Worm (Caenorhabditis elegans) whole organism, L3 larva: ENCODE data around the gene K01A6.6.

Experiments used
- R02D3.7 ChIP-seq: fragments of 150-350 bp; optimal IDR thresholded peaks from 2 replicates; lab custom pipeline; 2014; ENCODE audit warnings: missing biosample characterization, missing genetic modification characterization
- ama-1 ChIP-seq: fragments of 150-350 bp; optimal IDR thresholded peaks from 2 replicates; lab custom pipeline; 2018
- lin-39 ChIP-seq: fragments of 150-350 bp; optimal IDR thresholded peaks from 2 replicates; lab custom pipeline; 2018; ENCODE audit warnings: missing biosample characterization, missing genetic modification reagents, missing genetic modification characterization
- lsy-12 ChIP-seq: sonication (generic microtip); optimal IDR thresholded peaks from 2 replicates; lab custom pipeline; 2016; ENCODE audit warnings: mild to moderate bottlenecking, missing genetic modification characterization, missing compliant biosample characterization
- nhr-11 ChIP-seq: fragments of 150-350 bp; optimal IDR thresholded peaks from 2 replicates; lab custom pipeline; 2014; ENCODE audit warnings: missing biosample characterization, missing genetic modification characterization
- nhr-76 ChIP-seq: fragments of 150-350 bp; sonication (generic microtip); optimal IDR thresholded peaks from 5 replicates; lab custom pipeline; 2014; ENCODE audit warnings: missing biosample characterization, missing genetic modification characterization
- pqm-1 ChIP-seq: fragments of 150-350 bp; optimal IDR thresholded peaks from 2 replicates; lab custom pipeline; 2017; ENCODE audit warnings: missing biosample characterization, missing genetic modification characterization, inconsistent platforms
- snpc-4 ChIP-seq: fragments of 150-350 bp; optimal IDR thresholded peaks from 2 replicates; lab custom pipeline; 2014; ENCODE audit warnings: missing biosample characterization, missing genetic modification characterization

DNA sequence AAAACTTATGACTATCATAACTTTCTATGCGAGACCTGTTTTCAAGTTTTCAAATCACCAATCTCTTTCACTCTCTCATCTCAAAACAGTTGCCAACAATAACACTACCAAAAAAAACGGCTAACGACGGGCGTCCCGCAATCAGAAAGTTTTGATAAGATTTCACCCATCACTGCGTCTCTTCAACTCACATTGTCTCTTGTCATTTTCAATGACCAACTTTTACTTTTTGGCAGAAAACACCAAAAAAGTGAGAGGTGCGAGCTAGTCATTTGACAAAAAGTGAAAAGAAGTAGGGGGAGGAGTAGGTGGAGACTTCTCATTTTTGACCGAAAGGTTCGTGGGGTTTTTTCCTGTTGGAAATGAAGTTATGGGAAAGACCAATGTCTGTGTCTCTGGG is 16.5 kb upstream of the K01A6.6 start:
- no peak for TF ChIP-seq snpc-4 (tag; lab: Kevin White, UChicago)
- no peak for TF ChIP-seq nhr-76 (tag; lab: Kevin White, UChicago)
- TF ChIP-seq lin-39 (tag; lab: Kevin White, UChicago) = no peak
- no peak for TF ChIP-seq ama-1 (lab: Kevin White, UChicago)
- TF ChIP-seq nhr-11 (tag; lab: Kevin White, UChicago) = no peak
- no peak for TF ChIP-seq lsy-12 (tag; lab: Kevin White, UChicago)
- no peak for TF ChIP-seq pqm-1 (tag; lab: Kevin White, UChicago)
- TF ChIP-seq R02D3.7 (tag; lab: Kevin White, UChicago) = no peak
